Fruit fly (Drosophila melanogaster) whole organism, prepupa: ENCODE data around the gene CG15027.
A peak's percentile ranks its signal among the peaks of the same experiment; 100 is the strongest.

ENCODE experiments used
- Blimp-1 ChIP-seq: fragments of 200-800 bp; sonication (Bioruptor generic); optimal IDR thresholded peaks from 3 replicates; lab custom pipeline; 2017; ENCODE audit warnings: missing biosample characterization, missing genetic modification characterization, mild to moderate bottlenecking, moderate library complexity, missing genetic modification reagents
- CG10631 ChIP-seq: fragments of 200-800 bp; sonication (Bioruptor generic); optimal IDR thresholded peaks from 2 replicates; lab custom pipeline; 2016; ENCODE audit warnings: missing biosample characterization, missing genetic modification characterization
- CG10669 ChIP-seq: fragments of 200-800 bp; sonication (Bioruptor generic); optimal IDR thresholded peaks from 3 replicates; lab custom pipeline; 2018; ENCODE audit warnings: missing biosample characterization, mild to moderate bottlenecking, missing genetic modification characterization, moderate library complexity
- CG11294 ChIP-seq: fragments of 200-800 bp; sonication (Bioruptor generic); IDR thresholded peaks from 2 replicates; pipeline ENCODE4 v1.3.6; 2022; ENCODE audit warnings: missing biosample characterization, missing genetic modification characterization
- CG11762 ChIP-seq: fragments of 200-800 bp; sonication (Bioruptor generic); optimal IDR thresholded peaks from 3 replicates; lab custom pipeline; 2016; ENCODE audit warnings: missing biosample characterization, missing genetic modification characterization; ENCODE audit not compliant: insufficient read depth
- CG11902 ChIP-seq: fragments of 200-800 bp; sonication (Bioruptor generic); optimal IDR thresholded peaks from 3 replicates; lab custom pipeline; 2016; ENCODE audit warnings: missing biosample characterization, missing genetic modification characterization
- CG1621 ChIP-seq: fragments of 200-800 bp; sonication (Bioruptor generic); optimal IDR thresholded peaks from 3 replicates; lab custom pipeline; 2018; ENCODE audit warnings: missing biosample characterization, mild to moderate bottlenecking, missing genetic modification characterization
- CG16779 ChIP-seq: fragments of 200-800 bp; sonication (Bioruptor generic); optimal IDR thresholded peaks from 3 replicates; lab custom pipeline; 2017; ENCODE audit warnings: missing biosample characterization, mild to moderate bottlenecking, missing genetic modification characterization
- CG3032 ChIP-seq: fragments of 200-800 bp; optimal IDR thresholded peaks from 2 replicates; lab custom pipeline; 2019; ENCODE audit warnings: missing biosample characterization, mild to moderate bottlenecking, missing genetic modification characterization, moderate library complexity
- CG31627 ChIP-seq: fragments of 200-800 bp; sonication (Bioruptor generic); optimal IDR thresholded peaks from 3 replicates; lab custom pipeline; 2016; ENCODE audit warnings: missing biosample characterization, missing genetic modification characterization
- CG34406 ChIP-seq: fragments of 200-800 bp; sonication (Bioruptor generic); optimal IDR thresholded peaks from 3 replicates; lab custom pipeline; 2016; ENCODE audit warnings: missing biosample characterization, missing genetic modification characterization
- CG4318 ChIP-seq: fragments of 200-800 bp; sonication (Bioruptor generic); optimal IDR thresholded peaks from 3 replicates; lab custom pipeline; 2017; ENCODE audit warnings: missing biosample characterization, mild to moderate bottlenecking, missing genetic modification characterization
- CG6276 ChIP-seq: fragments of 200-800 bp; sonication (Bioruptor generic); optimal IDR thresholded peaks from 2 replicates; lab custom pipeline; 2017; ENCODE audit warnings: missing biosample characterization, mild to moderate bottlenecking, missing genetic modification characterization
- CG6808 ChIP-seq: fragments of 200-800 bp; sonication (Bioruptor generic); optimal IDR thresholded peaks from 3 replicates; lab custom pipeline; 2017; ENCODE audit warnings: missing biosample characterization, missing genetic modification characterization, mild to moderate bottlenecking, moderate library complexity, missing genetic modification reagents
- CG6854 ChIP-seq: fragments of 200-800 bp; sonication (Bioruptor generic); optimal IDR thresholded peaks from 2 replicates; lab custom pipeline; 2017; ENCODE audit warnings: missing biosample characterization, mild to moderate bottlenecking, missing genetic modification characterization
- CG7368 ChIP-seq: fragments of 200-800 bp; sonication (Bioruptor generic); optimal IDR thresholded peaks from 3 replicates; lab custom pipeline; 2016; ENCODE audit warnings: missing biosample characterization, missing genetic modification characterization
- CG8632 ChIP-seq: fragments of 200-800 bp; sonication (Bioruptor generic); optimal IDR thresholded peaks from 3 replicates; lab custom pipeline; 2016; ENCODE audit warnings: missing biosample characterization, missing genetic modification characterization
- CG9139 ChIP-seq: fragments of 200-800 bp; sonication (Bioruptor generic); optimal IDR thresholded peaks from 3 replicates; lab custom pipeline; 2017; ENCODE audit warnings: missing biosample characterization, mild to moderate bottlenecking, missing genetic modification characterization
- Eip93F ChIP-seq: fragments of 200-800 bp; sonication (Bioruptor generic); optimal IDR thresholded peaks from 2 replicates; lab custom pipeline; 2016; ENCODE audit warnings: missing biosample characterization, mild to moderate bottlenecking, missing genetic modification characterization
- Ets21C ChIP-seq: fragments of 200-800 bp; sonication (Bioruptor generic); optimal IDR thresholded peaks from 3 replicates; lab custom pipeline; 2016; ENCODE audit warnings: missing biosample characterization, missing genetic modification characterization
- Ets96B ChIP-seq: fragments of 200-800 bp; optimal IDR thresholded peaks from 2 replicates; lab custom pipeline; 2019; ENCODE audit warnings: missing biosample characterization, mild to moderate bottlenecking, missing genetic modification characterization, moderate library complexity
- Gug ChIP-seq: fragments of 200-800 bp; sonication (Bioruptor generic); IDR thresholded peaks from 2 replicates; pipeline ENCODE4 v1.3.6; 2022; ENCODE audit warnings: missing biosample characterization, missing genetic modification characterization
- Hr39 ChIP-seq: fragments of 200-800 bp; sonication (Bioruptor generic); optimal IDR thresholded peaks from 2 replicates; lab custom pipeline; 2016; ENCODE audit warnings: missing biosample characterization, missing genetic modification characterization
- Hr4 ChIP-seq: fragments of 200-800 bp; sonication (Bioruptor generic); optimal IDR thresholded peaks from 3 replicates; lab custom pipeline; 2016; ENCODE audit warnings: missing biosample characterization, missing genetic modification characterization
- Met ChIP-seq: fragments of 200-800 bp; sonication (Bioruptor generic); optimal IDR thresholded peaks from 3 replicates; lab custom pipeline; 2016; ENCODE audit warnings: missing biosample characterization, missing genetic modification characterization
- OdsH ChIP-seq: fragments of 200-800 bp; sonication (Bioruptor generic); optimal IDR thresholded peaks from 3 replicates; lab custom pipeline; 2016; ENCODE audit warnings: missing biosample characterization, missing genetic modification characterization
- Smox ChIP-seq: fragments of 200-800 bp; sonication (Bioruptor generic); optimal IDR thresholded peaks from 3 replicates; lab custom pipeline; 2016; ENCODE audit warnings: missing biosample characterization, missing genetic modification characterization
- Sox102F ChIP-seq: fragments of 200-800 bp; sonication (Bioruptor generic); optimal IDR thresholded peaks from 2 replicates; lab custom pipeline; 2016; ENCODE audit warnings: missing biosample characterization, mild to moderate bottlenecking, missing genetic modification characterization
- Sox14 ChIP-seq: fragments of 200-800 bp; sonication (Bioruptor generic); optimal IDR thresholded peaks from 3 replicates; lab custom pipeline; 2016; ENCODE audit warnings: missing biosample characterization, missing genetic modification characterization
- Sox15 ChIP-seq: fragments of 200-800 bp; sonication (Bioruptor generic); optimal IDR thresholded peaks from 3 replicates; lab custom pipeline; 2016; ENCODE audit warnings: missing biosample characterization, missing genetic modification characterization
- acj6 ChIP-seq: fragments of 200-800 bp; sonication (Bioruptor generic); optimal IDR thresholded peaks from 3 replicates; lab custom pipeline; 2016; ENCODE audit warnings: missing biosample characterization, missing genetic modification characterization
- cyc ChIP-seq: fragments of 200-800 bp; sonication (Bioruptor generic); optimal IDR thresholded peaks from 3 replicates; lab custom pipeline; 2016; ENCODE audit warnings: missing biosample characterization, missing genetic modification characterization
- dac ChIP-seq: fragments of 200-800 bp; sonication (Bioruptor generic); optimal IDR thresholded peaks from 2 replicates; lab custom pipeline; 2017; ENCODE audit warnings: missing biosample characterization, mild to moderate bottlenecking, missing genetic modification characterization
- dsx ChIP-seq: fragments of 200-800 bp; optimal IDR thresholded peaks from 3 replicates; lab custom pipeline; 2019; ENCODE audit warnings: missing biosample characterization, mild to moderate bottlenecking, missing genetic modification characterization, moderate library complexity; ENCODE audit not compliant: poor library complexity, severe bottlenecking
- eg ChIP-seq: fragments of 200-800 bp; sonication (Bioruptor generic); IDR thresholded peaks from 3 replicates; pipeline ENCODE4 v1.3.6; 2022; ENCODE audit warnings: missing biosample characterization, missing genetic modification characterization
- esn ChIP-seq: fragments of 200-800 bp; sonication (Bioruptor generic); optimal IDR thresholded peaks from 2 replicates; lab custom pipeline; 2016; ENCODE audit warnings: missing biosample characterization, mild to moderate bottlenecking, missing genetic modification characterization, moderate library complexity
- fd85E ChIP-seq: fragments of 200-800 bp; sonication (Bioruptor generic); optimal IDR thresholded peaks from 3 replicates; lab custom pipeline; 2016; ENCODE audit warnings: missing biosample characterization, missing genetic modification characterization
- fkh ChIP-seq: fragments of 200-800 bp; sonication (Bioruptor generic); optimal IDR thresholded peaks from 3 replicates; lab custom pipeline; 2017; ENCODE audit warnings: missing biosample characterization, mild to moderate bottlenecking, missing genetic modification characterization, moderate library complexity
- net ChIP-seq: fragments of 200-800 bp; sonication (Bioruptor generic); optimal IDR thresholded peaks from 3 replicates; lab custom pipeline; 2016; ENCODE audit warnings: missing biosample characterization, missing genetic modification characterization
- pdm3 ChIP-seq: fragments of 200-800 bp; sonication (Bioruptor generic); optimal IDR thresholded peaks from 3 replicates; lab custom pipeline; 2016; ENCODE audit warnings: missing biosample characterization, missing genetic modification characterization
- spab ChIP-seq: fragments of 200-800 bp; sonication (Bioruptor generic); optimal IDR thresholded peaks from 2 replicates; lab custom pipeline; 2017; ENCODE audit warnings: missing biosample characterization, mild to moderate bottlenecking, missing genetic modification characterization, missing genetic modification reagents
- svp ChIP-seq: fragments of 200-800 bp; sonication (Bioruptor generic); peaks from one replicate; lab custom pipeline; 2016; ENCODE audit warnings: missing biosample characterization, missing genetic modification characterization
- topi ChIP-seq: fragments of 200-800 bp; sonication (Bioruptor generic); optimal IDR thresholded peaks from 3 replicates; lab custom pipeline; 2016; ENCODE audit warnings: missing biosample characterization, missing genetic modification characterization
- vri ChIP-seq: fragments of 200-800 bp; sonication (Bioruptor generic); optimal IDR thresholded peaks from 3 replicates; lab custom pipeline; 2016; ENCODE audit warnings: missing biosample characterization, mild to moderate bottlenecking, missing genetic modification characterization

CG15027 gene

DNA sequence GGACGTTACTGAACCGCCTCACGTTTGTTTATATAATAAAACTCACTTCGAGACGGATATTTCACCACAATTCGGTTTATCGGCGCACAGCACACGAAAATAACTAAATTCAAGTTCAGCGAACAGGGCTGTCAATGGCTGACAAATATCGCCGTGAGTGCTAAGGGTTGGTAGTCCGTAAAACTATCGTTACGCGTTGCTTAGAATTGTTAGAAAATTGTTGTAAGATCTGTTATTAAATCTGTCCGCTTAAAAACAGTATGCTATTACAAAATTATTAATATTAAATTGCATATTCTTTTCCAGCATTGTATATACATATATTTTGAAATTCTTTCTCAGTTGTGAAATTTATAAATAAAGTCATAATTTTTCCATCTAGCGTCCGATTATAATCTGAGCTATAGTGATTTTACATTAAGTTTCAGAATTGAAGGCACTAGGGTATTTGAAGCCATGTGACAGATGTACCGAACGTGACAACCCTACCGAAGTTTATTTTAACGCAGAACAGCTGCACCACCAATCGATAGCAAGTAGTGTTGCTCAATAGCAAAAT is 968 bp downstream of the CG15027 start, which contains the start of gene Cox17 (continued):
- TF ChIP-seq OdsH (GFP tag; lab: Kevin White, UChicago) = peak; percentile 84
- TF ChIP-seq vri (GFP tag; lab: Kevin White, UChicago) = peak; percentile 64
- TF ChIP-seq CG31627 (GFP tag; lab: Kevin White, UChicago) = peak; percentile 81
- TF ChIP-seq CG11294 = peak; percentile 60; the same call in 1 of the 2 replicates
- TF ChIP-seq dac (GFP tag; lab: Kevin White, UChicago) = peak; percentile 44
- peak; percentile 68 for TF ChIP-seq Ets96B (tag; lab: Kevin White, UChicago)
- TF ChIP-seq svp (GFP tag; lab: Kevin White, UChicago) = peak; percentile 93
- peak; percentile 59 for TF ChIP-seq CG11762 (GFP tag; lab: Kevin White, UChicago)
- TF ChIP-seq Eip93F (GFP tag; lab: Kevin White, UChicago) = peak; percentile 58
- peak; percentile 83 for TF ChIP-seq cyc (GFP tag; lab: Kevin White, UChicago)
- TF ChIP-seq net (GFP tag; lab: Kevin White, UChicago) = peak; percentile 75
- peak; percentile 74 for TF ChIP-seq Sox102F (GFP tag; lab: Kevin White, UChicago)
- TF ChIP-seq Sox15 (GFP tag; lab: Kevin White, UChicago) = peak; percentile 84
- peak; percentile 78 for TF ChIP-seq CG34406 (GFP tag; lab: Kevin White, UChicago)
- TF ChIP-seq CG4318 (GFP tag; lab: Kevin White, UChicago) = peak; percentile 75
- peak; percentile 80 for TF ChIP-seq Sox14 (GFP tag; lab: Kevin White, UChicago)
- TF ChIP-seq spab (GFP tag; lab: Kevin White, UChicago) = peak; percentile 59
- peak; percentile 86 for TF ChIP-seq esn (GFP tag; lab: Kevin White, UChicago)
- peak; percentile 47 for TF ChIP-seq fd85E (GFP tag; lab: Kevin White, UChicago)
- TF ChIP-seq CG16779 (tag; lab: Kevin White, UChicago) = peak; percentile 15
- no peak for TF ChIP-seq CG6854 (GFP tag; lab: Kevin White, UChicago)
- TF ChIP-seq dsx (GFP tag; lab: Kevin White, UChicago) = peak; percentile 48
- TF ChIP-seq CG9139 (GFP tag; lab: Kevin White, UChicago) = no peak
- peak; percentile 77 for TF ChIP-seq Ets21C (GFP tag; lab: Kevin White, UChicago)
- peak; percentile 58 for TF ChIP-seq Blimp-1 (GFP tag; lab: Kevin White, UChicago)
- peak; percentile 25 for TF ChIP-seq CG7368 (GFP tag; lab: Kevin White, UChicago)
- peak; percentile 85 for TF ChIP-seq CG10631 (GFP tag; lab: Kevin White, UChicago)
- TF ChIP-seq CG1621 (tag; lab: Kevin White, UChicago) = peak; percentile 68
- peak; percentile 10; the same call in 1 of the 2 replicates for TF ChIP-seq Gug (GFP tag; lab: Robert Waterston, UW)
- TF ChIP-seq topi (GFP tag; lab: Kevin White, UChicago) = peak; percentile 78
- TF ChIP-seq pdm3 (GFP tag; lab: Kevin White, UChicago) = peak; percentile 79

DNA sequence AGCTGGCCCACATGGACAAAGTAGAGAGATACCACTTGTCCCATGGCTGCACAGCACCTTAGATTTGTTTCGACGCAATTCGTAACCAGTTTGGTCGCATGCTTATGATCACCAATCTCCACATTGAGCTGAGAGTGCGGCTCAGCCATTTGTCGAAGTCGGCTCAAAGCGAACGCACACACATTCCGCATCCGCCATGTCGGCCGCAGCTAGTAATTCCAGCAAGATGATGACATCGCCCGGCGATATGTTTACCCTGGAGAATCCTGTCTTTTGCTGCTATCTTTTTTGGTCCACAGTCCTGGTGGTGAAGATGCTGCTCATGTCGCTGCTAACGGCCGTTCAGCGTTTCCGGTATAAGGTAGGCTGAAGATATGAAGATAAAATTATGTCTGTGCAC is 2.9 kb downstream of the CG15027 start, which contains the start of gene CG33178:
Gene CG33178, plus strand, starts transcription at position 147 of the 400 bp plus-strand sequence.
- peak; percentile 16; the same call in 1 of the 3 replicates for TF ChIP-seq eg
- no peak for TF ChIP-seq Sox102F (GFP tag; lab: Kevin White, UChicago)

DNA sequence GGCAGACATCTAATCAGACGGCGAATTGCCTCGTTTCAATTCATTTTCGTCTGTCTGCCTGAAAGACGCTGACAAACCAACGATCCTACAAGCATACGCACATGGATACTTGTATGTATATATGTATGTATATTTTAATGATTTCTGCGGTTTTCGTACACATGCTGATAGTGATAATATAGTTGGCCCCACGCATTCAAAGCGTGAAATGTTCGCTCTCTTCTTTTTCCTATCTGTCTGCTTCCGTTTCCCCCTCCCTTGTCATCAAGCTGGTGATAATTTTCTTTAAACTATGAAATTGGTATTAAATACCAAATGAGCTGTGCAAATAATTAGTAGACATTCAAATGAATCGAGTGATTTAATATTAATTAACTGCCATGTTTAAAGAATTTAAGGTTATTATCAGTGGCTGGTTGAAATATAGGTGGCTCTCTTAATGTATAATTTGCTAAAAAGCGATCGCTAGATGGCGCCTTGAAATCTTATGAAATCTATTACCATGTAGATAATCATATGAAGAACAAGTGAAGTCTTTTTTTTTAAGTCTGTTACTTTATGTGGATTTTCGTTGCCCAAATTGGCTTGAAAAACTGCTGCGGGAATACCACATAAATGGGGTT is 4.7 kb downstream of the CG15027 start, which contains the start of gene CG33177:
Gene CG33177, plus strand, starts transcription at position 588 of the 623 bp plus-strand sequence.
- TF ChIP-seq acj6 (GFP tag; lab: Kevin White, UChicago) (no peak), CG1621 (tag; lab: Kevin White, UChicago) (no peak), Ets96B (tag; lab: Kevin White, UChicago) (no peak), CG8632 (GFP tag; lab: Kevin White, UChicago) (no peak), topi (GFP tag; lab: Kevin White, UChicago) (peak; percentile 12), CG6276 (GFP tag; lab: Kevin White, UChicago) (no peak), Met (GFP tag; lab: Kevin White, UChicago) (peak; percentile 5), Smox (no peak), CG4318 (GFP tag; lab: Kevin White, UChicago) (no peak), Hr4 (GFP tag; lab: Kevin White, UChicago) (no peak), CG3032 (tag; lab: Kevin White, UChicago) (no peak), fkh (peak; percentile 25), Blimp-1 (GFP tag; lab: Kevin White, UChicago) (no peak), OdsH (GFP tag; lab: Kevin White, UChicago) (no peak), Hr39 (GFP tag; lab: Kevin White, UChicago) (peak; percentile 42), eg (no peak), Gug (GFP tag; lab: Robert Waterston, UW) (no peak), esn (GFP tag; lab: Kevin White, UChicago) (peak; percentile 29), CG31627 (GFP tag; lab: Kevin White, UChicago) (peak; percentile 52), CG11902 (GFP tag; lab: Kevin White, UChicago) (no peak), fd85E (GFP tag; lab: Kevin White, UChicago) (no peak), CG10669 (GFP tag; lab: Kevin White, UChicago) (no peak), CG34406 (GFP tag; lab: Kevin White, UChicago) (no peak), CG6808 (GFP tag; lab: Kevin White, UChicago) (no peak)
